Worm (Caenorhabditis elegans) whole organism, L3 larva: Measurements from ENCODE around the gene W02F12.2.

Source experiments
- ceh-28 ChIP-seq: fragments of 150-350 bp; optimal IDR thresholded peaks from 2 replicates; lab custom pipeline; 2014; ENCODE audit warnings: missing biosample characterization, missing genetic modification reagents, missing genetic modification characterization
- ceh-82 ChIP-seq: fragments of 150-350 bp; optimal IDR thresholded peaks from 2 replicates; lab custom pipeline; 2014; ENCODE audit warnings: missing biosample characterization, missing genetic modification characterization
- elt-1 ChIP-seq: fragments of 150-350 bp; optimal IDR thresholded peaks from 2 replicates; lab custom pipeline; 2014; ENCODE audit warnings: missing biosample characterization, missing genetic modification characterization
- elt-3 ChIP-seq, 3 experiments: fragments of 150-350 bp in 1 of 3; sonication (generic microtip) in 2 of 3; optimal IDR thresholded peaks; 2 replicates in 2 of 3; 4 replicates in 1 of 3; lab custom pipeline; 2014 to 2017; ENCODE audit warnings: missing biosample characterization in 3 of 3, missing genetic modification characterization in 3 of 3
- nhr-77 ChIP-seq: fragments of 150-350 bp; optimal IDR thresholded peaks from 2 replicates; lab custom pipeline; 2014; ENCODE audit warnings: missing biosample characterization, missing genetic modification characterization
- zag-1 ChIP-seq: fragments of 150-350 bp; optimal IDR thresholded peaks from 2 replicates; lab custom pipeline; 2014; ENCODE audit warnings: missing biosample characterization, missing genetic modification characterization
- ztf-11 ChIP-seq: fragments of 150-350 bp; optimal IDR thresholded peaks from 2 replicates; lab custom pipeline; 2014; ENCODE audit warnings: missing biosample characterization, missing genetic modification characterization
- ztf-4 ChIP-seq: fragments of 150-350 bp; optimal IDR thresholded peaks from 2 replicates; lab custom pipeline; 2014; ENCODE audit warnings: missing biosample characterization, missing genetic modification characterization

ce11 chrV:6684541-6684940 is 12.9 kb downstream of the W02F12.2 start:
- TF ChIP-seq ztf-4 (tag; lab: Kevin White, UChicago) (no peak), zag-1 (no peak), elt-3 (tag; optimal IDR thresholded peaks at IDR 0.05; lab: Kevin White, UChicago) (no peak), ztf-11 (no peak), ceh-82 (tag; lab: Kevin White, UChicago) (no peak), elt-1 (no peak), ceh-28 (tag; lab: Kevin White, UChicago) (no peak), nhr-77 (no peak)
